Worm (Caenorhabditis elegans) whole organism, young adult: ENCODE measurements around the gene T18D3.5.
A peak's percentile ranks its signal among the peaks of the same experiment; 100 is the strongest.

ENCODE experiments used
- B0035.1 ChIP-seq: sonication (generic microtip); optimal IDR thresholded peaks from 2 replicates; lab custom pipeline; 2016; ENCODE audit warnings: missing genetic modification characterization, mild to moderate bottlenecking, missing compliant biosample characterization, missing genotype, missing genetic modification reagents
- B0261.1 ChIP-seq: sonication (generic microtip); optimal IDR thresholded peaks from 2 replicates; lab custom pipeline; 2016; ENCODE audit warnings: mild to moderate bottlenecking, missing genetic modification characterization, moderate library complexity, missing compliant biosample characterization
- D2030.7 ChIP-seq: fragments of 200-800 bp; sonication (Bioruptor generic); IDR thresholded peaks from 2 replicates; pipeline ENCODE4 v1.3.6; 2022; ENCODE audit warnings: missing genetic modification reagents, missing genetic modification characterization, missing compliant biosample characterization
- F23B12.7 ChIP-seq: sonication (generic microtip); optimal IDR thresholded peaks from 2 replicates; lab custom pipeline; 2017; ENCODE audit warnings: missing genetic modification characterization, mild to moderate bottlenecking, missing compliant biosample characterization, antibody characterized with exemption, moderate library complexity; ENCODE audit not compliant: insufficient read depth
- F33H1.4 ChIP-seq: fragments of 200-800 bp; sonication (Bioruptor generic); IDR thresholded peaks from 2 replicates; pipeline ENCODE4 v1.3.6; 2022; ENCODE audit warnings: missing genetic modification reagents, missing genetic modification characterization, missing compliant biosample characterization
- F39B2.1 ChIP-seq: fragments of 200-800 bp; sonication (Bioruptor generic); IDR thresholded peaks from 2 replicates; pipeline ENCODE4 v1.3.6; 2022; ENCODE audit warnings: missing genetic modification reagents, missing genetic modification characterization, missing compliant biosample characterization
- K11D2.4 ChIP-seq: fragments of 200-800 bp; sonication (Bioruptor generic); IDR thresholded peaks from 2 replicates; pipeline ENCODE4 v1.3.6; 2022; ENCODE audit warnings: missing genetic modification reagents, missing genetic modification characterization, missing compliant biosample characterization
- K12H6.12 ChIP-seq: fragments of 200-800 bp; sonication (Bioruptor generic); optimal IDR thresholded peaks from 2 replicates; lab custom pipeline; 2018; ENCODE audit warnings: mild to moderate bottlenecking, missing genetic modification characterization, missing compliant biosample characterization
- Y56A3A.18 ChIP-seq: fragments of 200-800 bp; sonication (Bioruptor generic); IDR thresholded peaks from 2 replicates; pipeline ENCODE4 v1.3.6; 2022; ENCODE audit warnings: missing genetic modification reagents, missing genetic modification characterization, missing compliant biosample characterization
- Y67H2A.10 ChIP-seq: fragments of 200-800 bp; sonication (Bioruptor generic); conservative IDR thresholded peaks from 2 replicates; pipeline ENCODE4 v1.3.6; 2022; ENCODE audit warnings: missing genetic modification reagents, missing genetic modification characterization, missing compliant biosample characterization
- Y79H2A.3 ChIP-seq: fragments of 200-800 bp; sonication (Bioruptor generic); conservative IDR thresholded peaks from 2 replicates; pipeline ENCODE4 v1.3.6; 2022; ENCODE audit warnings: missing genetic modification reagents, missing genetic modification characterization, missing compliant biosample characterization
- Y95B8A.8 ChIP-seq: fragments of 200-800 bp; sonication (Bioruptor generic); IDR thresholded peaks from 2 replicates; pipeline ENCODE4 v1.3.6; 2022; ENCODE audit warnings: missing genetic modification reagents, missing genetic modification characterization, missing compliant biosample characterization
- cebp-1 ChIP-seq, 2 experiments: fragments of 200-800 bp in 1 of 2; sonication (Bioruptor generic) in 1 of 2; sonication (generic microtip) in 1 of 2; IDR thresholded peaks in 1 of 2; optimal IDR thresholded peaks in 1 of 2; 2 replicates each; pipeline versions ENCODE4 v1.3.6 to Lab custom; 2017 to 2022; ENCODE audit warnings: missing compliant biosample characterization in 2 of 2, missing genetic modification characterization in 2 of 2, mild to moderate bottlenecking in 1 of 2, missing genetic modification reagents in 1 of 2, moderate library complexity in 1 of 2
- ceh-100 ChIP-seq: fragments of 200-800 bp; sonication (Bioruptor generic); IDR thresholded peaks from 2 replicates; pipeline ENCODE4 v1.3.6; 2022; ENCODE audit warnings: missing genetic modification reagents, missing genetic modification characterization, missing compliant biosample characterization
- ceh-91 ChIP-seq: fragments of 200-800 bp; sonication (Bioruptor generic); IDR thresholded peaks from 2 replicates; pipeline ENCODE4 v1.3.6; 2022; ENCODE audit warnings: missing genetic modification reagents, missing genetic modification characterization, missing compliant biosample characterization
- die-1 ChIP-seq: sonication (generic microtip); optimal IDR thresholded peaks from 2 replicates; lab custom pipeline; 2016; ENCODE audit warnings: missing genotype, mild to moderate bottlenecking, missing genetic modification characterization, missing compliant biosample characterization
- fkh-3 ChIP-seq: sonication (generic microtip); optimal IDR thresholded peaks from 2 replicates; lab custom pipeline; 2016; ENCODE audit warnings: mild to moderate bottlenecking, missing genetic modification characterization, missing compliant biosample characterization
- him-1 ChIP-seq: sonication (generic microtip); optimal IDR thresholded peaks from 2 replicates; lab custom pipeline; 2016; ENCODE audit warnings: missing genotype, missing genetic modification reagents, missing genetic modification characterization, missing compliant biosample characterization
- hlh-26 ChIP-seq: fragments of 200-800 bp; sonication (Bioruptor generic); conservative IDR thresholded peaks from 2 replicates; pipeline ENCODE4 v1.3.6; 2022; ENCODE audit warnings: missing genetic modification reagents, missing genetic modification characterization, missing compliant biosample characterization
- lag-1 ChIP-seq: fragments of 200-800 bp; sonication (Bioruptor generic); IDR thresholded peaks from 2 replicates; pipeline ENCODE4 v1.3.6; 2022; ENCODE audit warnings: missing genetic modification reagents, missing genetic modification characterization, missing compliant biosample characterization
- let-607 ChIP-seq, 2 experiments: fragments of 200-800 bp in 1 of 2; sonication (Bioruptor generic) in 1 of 2; sonication (generic microtip) in 1 of 2; optimal IDR thresholded peaks; 2 replicates each; lab custom pipeline; 2016 to 2018; ENCODE audit warnings: mild to moderate bottlenecking in 2 of 2, missing compliant biosample characterization in 2 of 2, missing genetic modification characterization in 2 of 2, moderate library complexity in 2 of 2, missing genotype in 1 of 2
- lin-26 ChIP-seq: fragments of 200-800 bp; sonication (Bioruptor generic); IDR thresholded peaks from 2 replicates; pipeline ENCODE4 v1.3.6; 2022; ENCODE audit warnings: missing genetic modification reagents, missing genetic modification characterization, missing compliant biosample characterization
- lin-40 ChIP-seq: sonication (generic microtip); optimal IDR thresholded peaks from 2 replicates; lab custom pipeline; 2016; ENCODE audit warnings: missing genetic modification characterization, mild to moderate bottlenecking, missing compliant biosample characterization, missing genotype, missing genetic modification reagents
- lsl-1 ChIP-seq: fragments of 200-800 bp; sonication (Bioruptor generic); optimal IDR thresholded peaks from 2 replicates; lab custom pipeline; 2018; ENCODE audit warnings: mild to moderate bottlenecking, missing genetic modification characterization, moderate library complexity, missing compliant biosample characterization
- lsy-27 ChIP-seq: sonication (generic microtip); optimal IDR thresholded peaks from 2 replicates; lab custom pipeline; 2017; ENCODE audit warnings: missing genetic modification characterization, mild to moderate bottlenecking, missing compliant biosample characterization, antibody characterized with exemption, missing genotype, borderline replicate concordance; ENCODE audit not compliant: insufficient read depth
- mel-28 ChIP-seq: sonication (generic microtip); optimal IDR thresholded peaks from 2 replicates; lab custom pipeline; 2016; ENCODE audit warnings: borderline replicate concordance, mild to moderate bottlenecking, missing genetic modification characterization, missing compliant biosample characterization
- mxl-1 ChIP-seq: sonication (generic microtip); optimal IDR thresholded peaks from 2 replicates; lab custom pipeline; 2016; ENCODE audit warnings: missing genetic modification characterization, missing compliant biosample characterization
- nfya-1 ChIP-seq: sonication (generic microtip); optimal IDR thresholded peaks from 2 replicates; lab custom pipeline; 2017; ENCODE audit warnings: antibody characterized with exemption, missing compliant biosample characterization, missing genetic modification characterization, borderline replicate concordance; ENCODE audit not compliant: insufficient read depth
- nfya-2 ChIP-seq: fragments of 200-800 bp; sonication (Bioruptor generic); IDR thresholded peaks from 2 replicates; pipeline ENCODE4 v1.3.6; 2022; ENCODE audit warnings: missing genetic modification reagents, missing genetic modification characterization, missing compliant biosample characterization
- nhr-120 ChIP-seq: fragments of 200-800 bp; sonication (Bioruptor generic); IDR thresholded peaks from 2 replicates; pipeline ENCODE4 v1.3.6; 2022; ENCODE audit warnings: missing genetic modification characterization, missing compliant biosample characterization
- nhr-27 ChIP-seq: fragments of 200-800 bp; sonication (Bioruptor generic); optimal IDR thresholded peaks from 2 replicates; lab custom pipeline; 2018; ENCODE audit warnings: mild to moderate bottlenecking, missing genetic modification characterization, moderate library complexity, missing compliant biosample characterization
- repo-1 ChIP-seq: sonication (generic microtip); optimal IDR thresholded peaks from 2 replicates; lab custom pipeline; 2017; ENCODE audit warnings: mild to moderate bottlenecking, missing genetic modification characterization, missing compliant biosample characterization
- rpc-1 ChIP-seq, 2 experiments: fragments of 150-350 bp in 1 of 2; sonication (generic microtip) in 1 of 2; optimal IDR thresholded peaks; 2 replicates each; lab custom pipeline; 2014 to 2018; ENCODE audit warnings: missing biosample characterization in 1 of 2, missing genetic modification characterization in 1 of 2, missing genetic modification reagents in 1 of 2, missing genotype in 1 of 2
- snpc-3.4 ChIP-seq: sonication (generic microtip); optimal IDR thresholded peaks from 2 replicates; lab custom pipeline; 2017; ENCODE audit warnings: missing genetic modification characterization, mild to moderate bottlenecking, missing compliant biosample characterization, antibody characterized with exemption, moderate library complexity, missing genotype, missing genetic modification reagents
- somi-1 ChIP-seq: fragments of 200-800 bp; sonication (Bioruptor generic); optimal IDR thresholded peaks from 2 replicates; lab custom pipeline; 2018; ENCODE audit warnings: mild to moderate bottlenecking, missing genetic modification characterization, missing compliant biosample characterization
- tbp1 ChIP-seq: fragments of 200-800 bp; sonication (Bioruptor generic); optimal IDR thresholded peaks from 2 replicates; lab custom pipeline; 2018; ENCODE audit warnings: mild to moderate bottlenecking, missing genetic modification characterization, missing compliant biosample characterization
- tlf-1 ChIP-seq: fragments of 200-800 bp; sonication (Bioruptor generic); optimal IDR thresholded peaks from 2 replicates; lab custom pipeline; 2018; ENCODE audit warnings: mild to moderate bottlenecking, missing genetic modification characterization, missing compliant biosample characterization
- ztf-18 ChIP-seq: sonication (generic microtip); optimal IDR thresholded peaks from 2 replicates; lab custom pipeline; 2016; ENCODE audit warnings: missing genotype, mild to moderate bottlenecking, missing genetic modification characterization, missing compliant biosample characterization
- ztf-26 ChIP-seq: sonication (generic microtip); optimal IDR thresholded peaks from 2 replicates; lab custom pipeline; 2017; ENCODE audit warnings: missing genetic modification characterization, missing compliant biosample characterization
- ztf-28 ChIP-seq: fragments of 200-800 bp; sonication (Bioruptor generic); IDR thresholded peaks from 2 replicates; pipeline ENCODE4 v1.3.6; 2022; ENCODE audit warnings: missing genetic modification reagents, missing genetic modification characterization, missing compliant biosample characterization

Gene T18D3.5

ce11 chrX:12463504-12463903 lies at the start of gene T18D3.5:
Gene T18D3.5, plus strand, starts transcription at chrX:12463804.
- TF ChIP-seq lsy-27, result no peak
- TF ChIP-seq ceh-100 (GFP tag; lab: Robert Waterston, UW), result no peak
- no peak for TF ChIP-seq Y79H2A.3
- TF ChIP-seq F39B2.1 (GFP tag; lab: Robert Waterston, UW), result no peak
- TF ChIP-seq mxl-1 (tag; lab: Kevin White, UChicago), result no peak
- TF ChIP-seq, all 124 proteins: peak for 0

- TF ChIP-seq Y67H2A.10 (GFP tag; lab: Robert Waterston, UW), result no peak
- no peak for TF ChIP-seq nhr-120
- no peak for TF ChIP-seq rpc-1 (optimal IDR thresholded peaks at IDR 0.05; lab: Kevin White, UChicago)
- TF ChIP-seq rpc-1 (tag; optimal IDR thresholded peaks at IDR 0.05; lab: Kevin White, UChicago), result no peak
- no peak for TF ChIP-seq him-1 (tag; lab: Kevin White, UChicago)
- no peak for TF ChIP-seq let-607 (tag; optimal IDR thresholded peaks at IDR 0.05; lab: Kevin White, UChicago)
- TF ChIP-seq repo-1 (tag; lab: Kevin White, UChicago), result no peak
- TF ChIP-seq ceh-91, result no peak
- no peak for TF ChIP-seq ztf-18 (tag; lab: Kevin White, UChicago)
- TF ChIP-seq nfya-2 (GFP tag; lab: Robert Waterston, UW), result no peak
- TF ChIP-seq tlf-1 (GFP tag; lab: Kevin White, UChicago), result no peak
- no peak for TF ChIP-seq Y56A3A.18 (GFP tag; lab: Robert Waterston, UW)
- TF ChIP-seq Y79H2A.3, result no peak
- no peak for TF ChIP-seq nfya-1 (tag; lab: Kevin White, UChicago)
- no peak for TF ChIP-seq lsl-1
- TF ChIP-seq tbp1, result no peak
- TF ChIP-seq B0035.1 (tag; lab: Kevin White, UChicago), result no peak
Observed at ce11 chrX:12413941-12414340, 49.7 kb upstream of the T18D3.5 start, which contains the start of gene lin-2. Gene lin-2, minus strand, starts transcription at chrX:12414041.

ce11 chrX:12415832-12416231 lies 47.8 kb upstream of the T18D3.5 start:
- TF ChIP-seq cebp-1 (GFP tag; IDR thresholded peaks at IDR 0.05; lab: Robert Waterston, UW) (no peak), cebp-1 (tag; optimal IDR thresholded peaks at IDR 0.05; lab: Kevin White, UChicago) (no peak)

ce11 chrX:12422580-12422979 lies 41.0 kb upstream of the T18D3.5 start:
- no peak for TF ChIP-seq hlh-26 (GFP tag; lab: Robert Waterston, UW)
- TF ChIP-seq D2030.7 (GFP tag; lab: Robert Waterston, UW), result no peak
- no peak for TF ChIP-seq K12H6.12
- no peak for TF ChIP-seq ztf-18 (tag; lab: Kevin White, UChicago)
- peak; percentile 47 for TF ChIP-seq lin-40 (tag; lab: Kevin White, UChicago)
- no peak for TF ChIP-seq snpc-3.4 (tag; lab: Kevin White, UChicago)
- TF ChIP-seq somi-1 (GFP tag; lab: Kevin White, UChicago), result peak; percentile 30
- no peak for TF ChIP-seq Y95B8A.8 (GFP tag; lab: Robert Waterston, UW)
- no peak for TF ChIP-seq F39B2.1 (GFP tag; lab: Robert Waterston, UW)

ce11 chrX:12425427-12425826 lies 38.2 kb upstream of the T18D3.5 start, which contains the start of gene T24D3.2:
Gene T24D3.2, plus strand, starts transcription at chrX:12425730.
- TF ChIP-seq K11D2.4 (GFP tag; lab: Robert Waterston, UW) (0 out of 2 replicates have a peak, but pooled peaks have one; percentile 40), nhr-27 (tag; lab: Kevin White, UChicago) (no peak), fkh-3 (tag; lab: Kevin White, UChicago) (no peak), F23B12.7 (tag; lab: Kevin White, UChicago) (no peak), ztf-28 (no peak), somi-1 (GFP tag; lab: Kevin White, UChicago) (peak; percentile 69), F33H1.4 (no peak), lin-40 (tag; lab: Kevin White, UChicago) (peak; percentile 79), die-1 (tag; lab: Kevin White, UChicago) (peak; percentile 42), mel-28 (tag; lab: Kevin White, UChicago) (no peak), B0261.1 (no peak), lag-1 (GFP tag; lab: Robert Waterston, UW) (no peak), lin-26 (GFP tag; lab: Robert Waterston, UW) (no peak), ztf-26 (tag; lab: Kevin White, UChicago) (peak; percentile 63)
- TF ChIP-seq, all 124 proteins: peak for 5
